Worm (Caenorhabditis elegans) whole organism, L2 larva: ENCODE measurements around the gene ZK666.15.
A peak's percentile ranks its signal among the peaks of the same experiment; 100 is the strongest.

ENCODE experiments used
- C34F6.9 ChIP-seq: fragments of 150-350 bp; optimal IDR thresholded peaks from 2 replicates; lab custom pipeline; 2014; ENCODE audit warnings: missing biosample characterization, missing genetic modification characterization
- F13H6.1 ChIP-seq: sonication (generic microtip); optimal IDR thresholded peaks from 2 replicates; lab custom pipeline; 2016; ENCODE audit warnings: missing genetic modification characterization, missing compliant biosample characterization
- R02D3.7 ChIP-seq: fragments of 150-350 bp; optimal IDR thresholded peaks from 2 replicates; lab custom pipeline; 2014; ENCODE audit warnings: missing biosample characterization, missing genetic modification characterization
- Y55F3AM.14 ChIP-seq: fragments of 200-800 bp; sonication (Bioruptor generic); optimal IDR thresholded peaks from 2 replicates; lab custom pipeline; 2018; ENCODE audit warnings: mild to moderate bottlenecking, missing genetic modification characterization, missing compliant biosample characterization
- ZK546.5 ChIP-seq: sonication (generic microtip); optimal IDR thresholded peaks from 2 replicates; lab custom pipeline; 2017; ENCODE audit warnings: missing biosample characterization, missing genetic modification characterization
- alr-1 ChIP-seq: fragments of 150-350 bp; optimal IDR thresholded peaks from 2 replicates; lab custom pipeline; 2014; ENCODE audit warnings: missing biosample characterization, missing genetic modification characterization
- aly-2 ChIP-seq: fragments of 150-350 bp; optimal IDR thresholded peaks from 2 replicates; lab custom pipeline; 2014; ENCODE audit warnings: missing biosample characterization, missing genetic modification characterization
- ama-1 ChIP-seq: fragments of 150-350 bp; optimal IDR thresholded peaks from 2 replicates; lab custom pipeline; 2018; ENCODE audit warnings: inconsistent platforms
- blmp-1 ChIP-seq: sonication (generic microtip); optimal IDR thresholded peaks from 2 replicates; lab custom pipeline; 2017; ENCODE audit warnings: missing genetic modification characterization, mild to moderate bottlenecking, missing compliant biosample characterization, antibody characterized with exemption, moderate library complexity; ENCODE audit not compliant: insufficient read depth
- ceh-16 ChIP-seq: fragments of 150-350 bp; optimal IDR thresholded peaks from 2 replicates; lab custom pipeline; 2014; ENCODE audit warnings: missing biosample characterization, missing genetic modification characterization
- ceh-82 ChIP-seq: fragments of 150-350 bp; optimal IDR thresholded peaks from 2 replicates; lab custom pipeline; 2014; ENCODE audit warnings: missing biosample characterization, missing genetic modification characterization
- crh-2 ChIP-seq: sonication (generic microtip); optimal IDR thresholded peaks from 2 replicates; lab custom pipeline; 2017; ENCODE audit warnings: missing biosample characterization, missing genetic modification characterization
- dmd-4 ChIP-seq: sonication (generic microtip); optimal IDR thresholded peaks from 2 replicates; lab custom pipeline; 2017; ENCODE audit warnings: missing biosample characterization, missing genetic modification characterization
- egl-27 ChIP-seq: sonication (generic microtip); optimal IDR thresholded peaks from 3 replicates; lab custom pipeline; 2017; ENCODE audit warnings: missing biosample characterization, missing genetic modification reagents, missing genetic modification characterization
- elt-1 ChIP-seq: fragments of 150-350 bp; optimal IDR thresholded peaks from 2 replicates; lab custom pipeline; 2014; ENCODE audit warnings: missing biosample characterization, missing genetic modification characterization
- elt-3 ChIP-seq: sonication (generic microtip); optimal IDR thresholded peaks from 2 replicates; lab custom pipeline; 2017; ENCODE audit warnings: missing biosample characterization, missing genetic modification characterization
- fos-1 ChIP-seq: fragments of 150-350 bp; optimal IDR thresholded peaks from 2 replicates; lab custom pipeline; 2014; ENCODE audit warnings: missing biosample characterization, missing genetic modification characterization
- gmeb-1 ChIP-seq: fragments of 150-350 bp; optimal IDR thresholded peaks from 2 replicates; lab custom pipeline; 2014; ENCODE audit warnings: missing biosample characterization, missing genetic modification characterization
- lin-11 ChIP-seq: fragments of 150-350 bp; sonication (generic microtip); optimal IDR thresholded peaks from 2 replicates; lab custom pipeline; 2014; ENCODE audit warnings: missing biosample characterization, missing genetic modification characterization, inconsistent platforms, mixed read lengths
- lin-13 ChIP-seq: fragments of 150-350 bp; optimal IDR thresholded peaks from 2 replicates; lab custom pipeline; 2014; ENCODE audit warnings: missing biosample characterization, missing genetic modification reagents, missing genetic modification characterization
- lin-39 ChIP-seq: fragments of 150-350 bp; optimal IDR thresholded peaks from 2 replicates; lab custom pipeline; 2014; ENCODE audit warnings: missing biosample characterization, missing genetic modification reagents, missing genetic modification characterization
- lsy-2 ChIP-seq, 2 experiments: fragments of 150-350 bp in 1 of 2; sonication (generic microtip) in 1 of 2; optimal IDR thresholded peaks; 2 replicates each; lab custom pipeline; 2014 to 2017; ENCODE audit warnings: missing biosample characterization in 2 of 2, missing genetic modification characterization in 2 of 2
- mab-5 ChIP-seq: fragments of 150-350 bp; optimal IDR thresholded peaks from 2 replicates; lab custom pipeline; 2014; ENCODE audit warnings: missing biosample characterization, missing genetic modification characterization
- mbf-1 ChIP-seq: sonication (generic microtip); optimal IDR thresholded peaks from 2 replicates; lab custom pipeline; 2017; ENCODE audit warnings: missing biosample characterization, missing genetic modification characterization
- mdl-1 ChIP-seq, 2 experiments: fragments of 150-350 bp in 1 of 2; sonication (generic microtip) in 1 of 2; optimal IDR thresholded peaks; 2 replicates each; lab custom pipeline; 2017; ENCODE audit warnings: missing biosample characterization in 2 of 2, missing genetic modification characterization in 2 of 2
- nhr-10 ChIP-seq: sonication (generic microtip); optimal IDR thresholded peaks from 2 replicates; lab custom pipeline; 2017; ENCODE audit warnings: missing biosample characterization, missing genetic modification characterization
- nhr-11 ChIP-seq: fragments of 150-350 bp; optimal IDR thresholded peaks from 2 replicates; lab custom pipeline; 2014; ENCODE audit warnings: missing biosample characterization, missing genetic modification characterization
- nhr-12 ChIP-seq: fragments of 150-350 bp; optimal IDR thresholded peaks from 2 replicates; lab custom pipeline; 2014; ENCODE audit warnings: missing biosample characterization, missing genetic modification characterization
- nhr-129 ChIP-seq: fragments of 150-350 bp; optimal IDR thresholded peaks from 2 replicates; lab custom pipeline; 2014; ENCODE audit warnings: missing biosample characterization, missing genetic modification characterization
- nhr-21 ChIP-seq: fragments of 150-350 bp; optimal IDR thresholded peaks from 2 replicates; lab custom pipeline; 2014; ENCODE audit warnings: missing biosample characterization, missing genetic modification characterization
- nhr-23 ChIP-seq: fragments of 150-350 bp; optimal IDR thresholded peaks from 2 replicates; lab custom pipeline; 2014; ENCODE audit warnings: missing biosample characterization, missing genetic modification reagents, missing genetic modification characterization
- nhr-237 ChIP-seq: fragments of 150-350 bp; optimal IDR thresholded peaks from 2 replicates; lab custom pipeline; 2014; ENCODE audit warnings: missing biosample characterization, missing genetic modification characterization
- nhr-25 ChIP-seq: fragments of 150-350 bp; sonication (generic microtip); optimal IDR thresholded peaks from 3 replicates; lab custom pipeline; 2014; ENCODE audit warnings: missing biosample characterization, missing genetic modification characterization
- nhr-6 ChIP-seq: fragments of 150-350 bp; optimal IDR thresholded peaks from 2 replicates; lab custom pipeline; 2014; ENCODE audit warnings: missing biosample characterization, missing genetic modification characterization
- nhr-77 ChIP-seq: fragments of 150-350 bp; optimal IDR thresholded peaks from 2 replicates; lab custom pipeline; 2014; ENCODE audit warnings: missing biosample characterization, missing genetic modification characterization
- peb-1 ChIP-seq: fragments of 150-350 bp; optimal IDR thresholded peaks from 2 replicates; lab custom pipeline; 2014; ENCODE audit warnings: missing biosample characterization, missing genetic modification characterization
- sem-4 ChIP-seq: fragments of 150-350 bp; optimal IDR thresholded peaks from 2 replicates; lab custom pipeline; 2014; ENCODE audit warnings: missing biosample characterization, missing genetic modification reagents, missing genetic modification characterization
- skn-1 ChIP-seq: sonication (generic microtip); optimal IDR thresholded peaks from 2 replicates; lab custom pipeline; 2017; ENCODE audit warnings: missing biosample characterization, missing genetic modification characterization
- sma-3 ChIP-seq: sonication (generic microtip); optimal IDR thresholded peaks from 2 replicates; lab custom pipeline; 2016; ENCODE audit warnings: missing genetic modification reagents, missing genetic modification characterization, missing compliant biosample characterization
- sma-9 ChIP-seq, 2 experiments: fragments of 150-350 bp in 1 of 2; sonication (generic microtip) in 1 of 2; optimal IDR thresholded peaks; 2 replicates each; lab custom pipeline; 2014 to 2016; ENCODE audit warnings: missing genetic modification characterization in 2 of 2, mild to moderate bottlenecking in 1 of 2, missing biosample characterization in 1 of 2, missing compliant biosample characterization in 1 of 2, missing genetic modification reagents in 1 of 2, moderate library complexity in 1 of 2
- snpc-4 ChIP-seq: fragments of 150-350 bp; optimal IDR thresholded peaks from 2 replicates; lab custom pipeline; 2014; ENCODE audit warnings: missing biosample characterization, missing genetic modification characterization
- unc-39 ChIP-seq: fragments of 150-350 bp; optimal IDR thresholded peaks from 2 replicates; lab custom pipeline; 2014; ENCODE audit warnings: missing biosample characterization, missing genetic modification characterization
- unc-55 ChIP-seq: fragments of 150-350 bp; sonication (generic microtip); optimal IDR thresholded peaks from 3 replicates; lab custom pipeline; 2014; ENCODE audit warnings: missing biosample characterization, missing genetic modification reagents, missing genetic modification characterization
- unc-62 ChIP-seq: fragments of 150-350 bp; optimal IDR thresholded peaks from 2 replicates; lab custom pipeline; 2014; ENCODE audit warnings: missing biosample characterization, missing genetic modification reagents, missing genetic modification characterization
- zag-1 ChIP-seq: fragments of 150-350 bp; optimal IDR thresholded peaks from 2 replicates; lab custom pipeline; 2014; ENCODE audit warnings: missing biosample characterization, missing genetic modification characterization
- ztf-1 ChIP-seq: fragments of 200-800 bp; sonication (Bioruptor generic); conservative IDR thresholded peaks from 2 replicates; pipeline ENCODE4 v1.3.6; 2022; ENCODE audit warnings: missing genetic modification characterization, missing compliant biosample characterization
- ztf-11 ChIP-seq: sonication (generic microtip); optimal IDR thresholded peaks from 2 replicates; lab custom pipeline; 2017; ENCODE audit warnings: missing biosample characterization, missing genetic modification characterization
- ztf-4 ChIP-seq: fragments of 150-350 bp; optimal IDR thresholded peaks from 2 replicates; lab custom pipeline; 2014; ENCODE audit warnings: missing biosample characterization, missing genetic modification characterization

The ZK666.15 gene

DNA sequence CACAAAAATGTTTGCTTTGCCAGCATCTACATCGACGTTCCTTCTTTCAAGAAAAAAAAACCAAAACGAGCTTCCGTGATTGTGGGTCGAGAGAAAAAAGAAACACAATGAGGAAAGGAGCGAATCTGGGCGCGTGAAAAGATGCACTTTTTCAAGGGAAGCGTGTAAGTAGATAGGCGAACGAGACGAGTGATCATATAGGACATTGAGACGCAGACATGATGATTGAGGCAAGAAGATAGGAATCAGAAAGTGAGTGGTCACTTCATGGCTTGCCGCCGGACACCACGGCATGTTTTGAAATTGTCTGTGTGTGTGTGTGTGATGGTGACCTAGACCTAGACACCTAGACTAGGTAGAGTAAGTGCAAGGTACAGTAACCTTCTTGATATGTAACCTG, 14.7 kb downstream of the ZK666.15 start (continued):
- TF ChIP-seq nhr-21 (tag; lab: Kevin White, UChicago), result peak; percentile 75

DNA sequence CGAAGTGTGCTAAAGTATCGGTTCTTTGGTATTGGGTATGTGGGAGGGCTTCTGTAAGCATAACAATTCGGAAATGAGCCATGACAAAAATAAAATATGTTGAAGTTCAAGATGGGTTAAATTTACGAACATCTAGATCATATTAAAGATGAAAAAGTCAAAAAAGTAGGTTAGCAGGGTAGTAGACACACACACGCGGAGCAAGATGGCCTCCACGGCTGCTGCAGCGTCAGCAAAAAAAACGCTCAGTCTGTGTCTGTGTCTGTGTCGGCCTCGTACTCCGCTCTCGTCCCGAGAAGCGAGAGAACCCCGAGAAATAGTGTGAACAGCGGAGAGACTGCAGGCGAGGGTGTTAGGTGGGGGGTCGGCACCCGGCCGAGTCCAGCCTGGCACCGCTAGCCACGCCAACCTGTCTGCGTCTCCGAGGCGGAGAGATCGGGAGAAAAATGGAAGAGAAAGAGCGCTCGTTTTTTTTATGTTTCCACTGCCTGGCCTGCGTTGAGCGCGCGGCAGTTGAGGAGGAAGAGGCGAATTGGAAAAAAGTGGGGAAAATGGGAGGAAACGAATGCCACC, 15.7 kb downstream of the ZK666.15 start, which contains the start of gene myrf-1:
myrf-1 (minus strand) TSS at position 51 of the 573 bp plus-strand sequence.
- TF ChIP-seq egl-27 (tag; lab: Kevin White, UChicago), result peak; percentile 86
- TF ChIP-seq unc-39 (tag; lab: Kevin White, UChicago), result no peak
- peak; percentile 84 for TF ChIP-seq Y55F3AM.14
- peak; percentile 71 for TF ChIP-seq gmeb-1 (tag; lab: Kevin White, UChicago)
- TF ChIP-seq unc-62 (GFP tag; lab: Kevin White, UChicago), result no peak
- peak; percentile 84 for TF ChIP-seq nhr-129
- peak; percentile 93 for TF ChIP-seq sma-9 (GFP tag; optimal IDR thresholded peaks at IDR 0.05; lab: Kevin White, UChicago)
- TF ChIP-seq sma-9 (tag; optimal IDR thresholded peaks at IDR 0.05; lab: Kevin White, UChicago), result no peak
- TF ChIP-seq lin-13, result peak; percentile 72
- no peak for TF ChIP-seq ceh-82 (tag; lab: Kevin White, UChicago)
- TF ChIP-seq sem-4 (tag; lab: Kevin White, UChicago), result peak; percentile 79
- TF ChIP-seq lin-39 (tag; lab: Kevin White, UChicago), result no peak
- peak; percentile 50 for TF ChIP-seq blmp-1 (tag; lab: Kevin White, UChicago)
- TF ChIP-seq nhr-23 (tag; lab: Kevin White, UChicago), result no peak
- TF ChIP-seq fos-1 (tag; lab: Kevin White, UChicago), result peak; percentile 84
- TF ChIP-seq mbf-1 (tag; lab: Kevin White, UChicago), result no peak
- TF ChIP-seq nhr-77 (tag; lab: Kevin White, UChicago), result no peak
- no peak for TF ChIP-seq dmd-4
- TF ChIP-seq F13H6.1 (tag; lab: Kevin White, UChicago), result peak; percentile 97
- TF ChIP-seq alr-1, result no peak
- peak; percentile 80 for TF ChIP-seq unc-55 (GFP tag; lab: Kevin White, UChicago)
- TF ChIP-seq ztf-11, result no peak
- peak; percentile 85 for TF ChIP-seq C34F6.9 (tag; lab: Kevin White, UChicago)
- TF ChIP-seq nhr-6 (tag; lab: Kevin White, UChicago), result no peak
- TF ChIP-seq elt-3 (tag; lab: Kevin White, UChicago), result no peak
- TF ChIP-seq mdl-1 (tag; optimal IDR thresholded peaks at IDR 0.05; lab: Kevin White, UChicago), result peak; percentile 64 to 85
- peak; percentile 82 for TF ChIP-seq nhr-21 (tag; lab: Kevin White, UChicago)
- TF ChIP-seq nhr-11, result no peak
- TF ChIP-seq ztf-4 (tag; lab: Kevin White, UChicago), result peak; percentile 63
- peak; percentile 85 for TF ChIP-seq sma-3 (GFP tag; lab: Kevin White, UChicago)
- peak; percentile 39 to 81 for TF ChIP-seq lsy-2 (tag; optimal IDR thresholded peaks at IDR 0.05; lab: Kevin White, UChicago)
- no peak for TF ChIP-seq ztf-1
- TF ChIP-seq mab-5 (tag; lab: Kevin White, UChicago), result peak; percentile 37
- no peak for TF ChIP-seq nhr-10 (tag; lab: Kevin White, UChicago)
- peak; percentile 93 for TF ChIP-seq zag-1
- no peak for TF ChIP-seq ZK546.5 (tag; lab: Kevin White, UChicago)
- TF ChIP-seq nhr-237, result no peak
- TF ChIP-seq peb-1, result peak; percentile 92
- no peak for TF ChIP-seq R02D3.7 (tag; lab: Kevin White, UChicago)
- peak; percentile 86 for TF ChIP-seq lin-11 (tag; lab: Kevin White, UChicago)
- no peak for TF ChIP-seq ama-1 (lab: Kevin White, UChicago)
- TF ChIP-seq snpc-4 (tag; lab: Kevin White, UChicago), result peak; percentile 25
- peak; percentile 28 for TF ChIP-seq elt-1
- TF ChIP-seq nhr-25 (tag; lab: Kevin White, UChicago), result peak; percentile 63
- no peak for TF ChIP-seq aly-2 (tag; lab: Kevin White, UChicago)
- TF ChIP-seq skn-1 (tag; lab: Kevin White, UChicago), result no peak
- peak; percentile 74 for TF ChIP-seq ceh-16
- TF ChIP-seq crh-2 (tag; lab: Kevin White, UChicago), result peak; percentile 84
- TF ChIP-seq nhr-12 (tag; lab: Kevin White, UChicago), result no peak
